Fruit fly (Drosophila melanogaster) whole organism: Measurements from ENCODE around the gene haf.

Experiments used
- CG8478 ChIP-seq: fragments of >200 bp; optimal IDR thresholded peaks from 2 replicates; lab custom pipeline; 2018; ENCODE audit warnings: inconsistent platforms
- Dll ChIP-seq: fragments of >200 bp; optimal IDR thresholded peaks from 2 replicates; lab custom pipeline; 2017
- EcR ChIP-seq, 2 experiments: fragments of >200 bp; optimal IDR thresholded peaks; 2 replicates each; lab custom pipeline; 2017; ENCODE audit warnings: missing biosample characterization in 2 of 2, missing genetic modification characterization in 2 of 2, missing genetic modification reagents in 2 of 2
- pan ChIP-seq: fragments of >200 bp; optimal IDR thresholded peaks from 2 replicates; lab custom pipeline; 2017
- psq ChIP-seq: fragments of >200 bp; optimal IDR thresholded peaks from 2 replicates; lab custom pipeline; 2017
- usp ChIP-seq: fragments of >200 bp; optimal IDR thresholded peaks from 2 replicates; lab custom pipeline; 2017; ENCODE audit warnings: missing biosample characterization, missing genetic modification characterization, mixed read lengths

Gene haf

DNA sequence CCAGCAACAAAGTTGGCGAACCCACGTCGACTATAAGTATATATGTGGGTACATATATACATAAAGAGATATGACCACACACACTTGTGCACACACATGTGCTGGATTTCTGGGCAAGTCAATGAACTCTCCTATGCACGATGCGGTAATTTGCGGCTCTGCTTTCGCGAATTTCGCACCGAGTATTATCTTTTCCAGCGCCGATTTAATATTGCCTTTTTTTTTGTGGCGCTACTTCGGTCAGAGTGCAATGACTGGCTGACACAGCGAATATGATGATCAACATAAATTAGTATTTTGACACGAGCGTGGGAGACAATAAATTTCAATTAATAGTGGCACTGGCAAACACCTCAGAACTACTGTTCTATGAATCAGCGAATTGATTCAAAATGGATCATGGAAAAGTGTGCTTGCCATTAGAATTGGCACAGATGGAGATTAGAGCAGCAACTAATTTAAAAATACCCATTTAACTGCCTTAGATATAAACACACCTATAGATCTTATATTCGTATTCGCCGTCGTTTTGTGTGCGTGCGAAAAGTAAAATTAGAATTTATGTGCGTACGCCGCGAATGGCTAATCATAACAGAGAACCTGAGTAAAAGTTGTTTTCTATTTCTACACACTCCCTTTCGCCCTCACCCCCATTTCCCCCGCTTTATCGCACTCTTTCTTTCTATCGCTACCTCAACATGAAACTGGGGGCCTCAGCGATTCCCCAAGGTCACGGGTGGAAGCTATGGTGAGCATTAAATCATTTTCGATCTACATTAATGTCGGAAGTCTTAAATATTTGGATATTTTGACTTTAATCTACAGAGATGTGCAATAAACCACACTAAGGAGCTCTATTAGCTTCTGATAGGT, 76.7 kb downstream of the haf start:
- no peak for TF ChIP-seq Dll
- no peak for TF ChIP-seq pan (lab: Kevin White, UChicago)
- no peak for TF ChIP-seq usp
- TF ChIP-seq EcR (GFP tag; optimal IDR thresholded peaks at IDR 0.05; lab: Kevin White, UChicago), result no peak
- TF ChIP-seq psq, result no peak
- no peak for TF ChIP-seq CG8478

DNA sequence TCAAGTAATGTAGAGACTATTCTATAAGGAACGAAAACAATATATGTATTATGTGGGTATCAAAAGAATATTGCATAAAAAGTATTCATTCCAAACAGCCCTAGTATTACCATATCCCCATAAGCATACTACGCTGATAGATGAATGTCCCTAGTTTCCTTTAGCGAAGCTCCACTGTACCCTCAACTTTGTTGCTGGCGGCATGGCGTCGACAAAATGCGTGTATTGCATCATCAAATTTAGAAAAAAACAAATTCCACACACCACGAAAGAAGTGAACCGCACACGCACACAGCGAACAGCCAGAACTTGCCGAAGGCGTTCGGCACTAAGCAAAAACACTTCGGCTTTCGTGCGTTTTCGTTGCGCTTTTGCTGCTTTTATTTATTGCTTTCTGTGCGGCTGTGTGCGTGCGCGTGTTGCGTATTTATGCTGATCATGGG, 77.8 kb downstream of the haf start:
- TF ChIP-seq usp (no peak), CG8478 (no peak), pan (lab: Kevin White, UChicago) (no peak), Dll (no peak), psq (no peak), EcR (GFP tag; optimal IDR thresholded peaks at IDR 0.05; lab: Kevin White, UChicago) (no peak)

DNA sequence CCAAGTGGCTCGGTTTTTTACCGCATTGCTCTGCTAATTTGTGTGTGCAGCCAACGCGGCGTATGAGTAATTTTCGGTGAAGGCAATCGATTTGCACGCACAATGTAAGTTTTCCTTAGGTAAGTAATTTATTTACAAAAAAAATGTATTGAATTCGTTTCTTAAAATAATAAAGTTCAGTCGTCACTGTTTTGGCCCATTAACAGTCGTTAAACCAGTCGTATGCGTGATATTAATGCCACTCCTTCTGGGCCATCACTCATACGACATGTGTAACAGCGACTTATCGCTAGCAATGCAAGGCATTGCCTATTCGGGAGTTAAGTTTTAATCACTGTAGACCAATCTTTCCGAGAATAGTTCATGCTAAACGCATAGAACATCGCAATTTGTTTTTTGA, 78.5 kb downstream of the haf start:
- TF ChIP-seq usp (no peak), psq (no peak), CG8478 (no peak), EcR (GFP tag; optimal IDR thresholded peaks at IDR 0.05; lab: Kevin White, UChicago) (no peak), Dll (no peak), pan (lab: Kevin White, UChicago) (no peak)

- TF ChIP-seq psq, result no peak
- TF ChIP-seq pan (lab: Kevin White, UChicago), result no peak
- no peak for TF ChIP-seq Dll
- TF ChIP-seq EcR (GFP tag; optimal IDR thresholded peaks at IDR 0.05; lab: Kevin White, UChicago), result no peak
- TF ChIP-seq usp, result no peak
- TF ChIP-seq CG8478, result no peak
Observed at dm6 chr2L:1634099-1634856, 79.3 kb downstream of the haf start.

dm6 chr2L:1636520-1636919, 81.6 kb downstream of the haf start:
- no peak for TF ChIP-seq psq
- no peak for TF ChIP-seq CG8478
- no peak for TF ChIP-seq Dll
- TF ChIP-seq EcR (GFP tag; optimal IDR thresholded peaks at IDR 0.05; lab: Kevin White, UChicago), result no peak
- no peak for TF ChIP-seq usp
- no peak for TF ChIP-seq pan (lab: Kevin White, UChicago)

DNA sequence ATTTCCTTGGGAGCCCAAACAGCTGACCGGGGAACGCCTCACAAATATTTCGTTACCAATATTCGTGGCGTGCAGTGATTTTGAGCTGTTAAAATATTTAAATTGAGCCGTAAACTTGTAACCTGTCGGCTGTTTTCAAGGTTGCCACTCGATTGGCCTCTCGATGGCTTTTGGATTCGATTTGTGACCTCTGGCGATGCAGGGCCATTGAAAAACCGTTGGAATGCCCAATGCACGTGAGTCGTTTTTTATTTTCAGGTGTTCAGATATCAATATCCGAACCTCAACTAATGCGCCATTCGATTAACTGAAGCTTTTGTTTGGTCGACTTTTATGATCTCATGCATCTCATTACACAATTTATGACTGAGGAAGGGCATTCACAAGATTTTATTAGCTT, 82.3 kb downstream of the haf start:
- no peak for TF ChIP-seq Dll
- TF ChIP-seq pan (lab: Kevin White, UChicago), result no peak
- no peak for TF ChIP-seq EcR (GFP tag; optimal IDR thresholded peaks at IDR 0.05; lab: Kevin White, UChicago)
- no peak for TF ChIP-seq psq
- TF ChIP-seq CG8478, result no peak
- no peak for TF ChIP-seq usp

dm6 chr2L:1637832-1638649, 83.1 kb downstream of the haf start:
- TF ChIP-seq pan (lab: Kevin White, UChicago), result no peak
- no peak for TF ChIP-seq Dll
- TF ChIP-seq EcR (GFP tag; optimal IDR thresholded peaks at IDR 0.05; lab: Kevin White, UChicago), result no peak
- no peak for TF ChIP-seq CG8478
- no peak for TF ChIP-seq psq
- TF ChIP-seq usp, result no peak

DNA sequence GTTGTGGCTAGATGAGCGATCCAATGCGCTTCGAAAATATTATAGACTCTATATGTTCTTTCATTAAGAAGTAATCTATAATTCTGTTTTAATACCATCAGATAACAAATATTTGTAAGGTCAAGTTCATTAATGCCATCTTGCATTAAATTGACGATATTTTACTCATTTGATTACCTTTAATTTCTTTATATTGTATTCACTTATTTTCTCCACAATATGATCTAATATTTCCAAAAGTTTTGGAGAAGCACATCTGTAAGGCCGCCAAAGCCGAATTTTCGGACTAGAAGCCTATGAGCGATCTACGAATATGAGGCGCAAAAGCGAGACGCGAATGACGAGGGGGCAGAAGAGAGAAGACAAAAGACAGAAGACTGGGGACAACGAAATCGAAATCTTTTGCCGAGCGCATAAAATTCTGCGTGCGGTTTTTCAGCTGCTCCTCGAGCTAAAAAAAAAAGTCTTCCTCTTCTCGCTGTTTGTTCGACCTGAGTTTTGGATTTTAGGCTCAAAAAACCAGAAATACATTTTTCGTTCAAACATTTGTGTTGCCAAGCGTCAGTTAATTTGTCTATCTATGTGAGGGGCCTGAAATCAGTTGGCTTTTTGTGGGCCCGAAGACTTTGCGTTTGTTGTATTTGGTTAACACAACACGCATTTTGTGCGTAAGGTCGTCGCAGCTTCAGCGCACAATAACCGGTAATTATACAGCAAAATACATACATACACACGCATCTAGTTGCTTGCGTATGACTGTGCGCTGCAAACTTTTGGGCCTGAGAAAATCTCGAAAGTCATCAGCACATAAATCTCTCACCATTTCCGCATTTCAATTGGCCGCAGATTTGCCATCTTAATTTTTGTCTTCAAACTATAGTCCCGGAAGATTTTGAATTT, 84.0 kb downstream of the haf start:
- TF ChIP-seq pan (lab: Kevin White, UChicago), result no peak
- no peak for TF ChIP-seq Dll
- no peak for TF ChIP-seq usp
- TF ChIP-seq psq, result no peak
- no peak for TF ChIP-seq CG8478
- no peak for TF ChIP-seq EcR (GFP tag; optimal IDR thresholded peaks at IDR 0.05; lab: Kevin White, UChicago)

DNA sequence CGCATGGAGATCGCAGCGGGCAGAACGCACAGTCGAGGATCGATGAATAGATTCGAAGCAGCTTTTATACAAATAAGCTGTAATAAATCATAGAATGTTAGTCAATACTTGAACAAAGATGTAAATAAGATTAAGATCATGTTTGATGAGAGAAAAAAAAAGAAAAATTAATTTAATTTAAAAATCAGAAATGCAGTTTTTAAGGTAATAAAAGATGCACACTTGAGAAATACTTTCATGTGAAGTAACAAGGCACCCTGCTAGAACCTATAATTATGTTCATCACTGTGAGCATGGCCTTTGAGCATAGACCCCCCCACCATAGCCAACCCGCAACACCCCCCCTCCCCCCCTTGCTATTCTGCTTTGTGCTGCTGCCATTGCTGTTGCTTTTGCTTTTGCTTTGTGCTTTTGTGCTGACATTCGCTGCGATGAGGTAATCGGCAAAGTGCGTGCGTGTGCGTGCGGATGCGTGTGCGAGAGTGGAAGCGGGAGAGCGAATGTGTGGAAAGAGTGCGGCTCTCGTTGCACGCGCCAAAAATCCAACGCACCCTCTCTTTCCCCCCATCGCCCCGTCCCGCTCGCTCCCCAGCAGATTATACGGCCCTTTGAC, 88.4 kb downstream of the haf start:
- TF ChIP-seq CG8478 (no peak), Dll (peak; percentile 31)

DNA sequence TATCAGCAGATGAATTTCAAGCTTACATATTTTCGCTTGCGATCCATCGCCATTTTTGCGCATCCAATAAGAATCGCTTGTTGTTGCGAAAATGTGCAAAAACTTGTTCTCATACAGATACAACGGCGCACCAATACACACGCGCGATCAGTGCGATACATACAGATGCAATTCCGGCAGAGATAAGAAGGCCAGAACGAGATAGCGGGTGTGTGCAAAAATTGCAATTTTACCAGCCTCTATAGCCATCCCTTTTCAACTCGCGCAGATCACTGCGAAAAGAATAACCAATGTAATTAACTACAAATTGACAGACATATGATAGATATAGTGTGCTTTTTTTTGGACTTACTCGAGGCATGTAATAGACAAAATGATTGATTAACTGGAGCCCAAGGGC, 89.4 kb downstream of the haf start:
- TF ChIP-seq Dll (no peak), CG8478 (peak; percentile 93), EcR (GFP tag; optimal IDR thresholded peaks at IDR 0.05; lab: Kevin White, UChicago) (no peak), usp (no peak), psq (no peak), pan (lab: Kevin White, UChicago) (no peak)

dm6 chr2L:1645328-1645727, 90.4 kb downstream of the haf start:
- TF ChIP-seq EcR (GFP tag; optimal IDR thresholded peaks at IDR 0.05; lab: Kevin White, UChicago) (no peak), psq (no peak), pan (lab: Kevin White, UChicago) (no peak), Dll (no peak), CG8478 (no peak), usp (no peak)
